Fruit fly (Drosophila melanogaster) whole organism, embryonic: ENCODE results near the gene CG14036.

ENCODE experiments used
- B-H1 ChIP-seq: fragments of 200-800 bp; sonication (Bioruptor generic); IDR thresholded peaks from 3 replicates; pipeline ENCODE4 v1.3.6; 2022; ENCODE audit warnings: missing biosample characterization, missing genetic modification characterization
- CG10209 ChIP-seq: fragments of 200-800 bp; sonication (Bioruptor generic); optimal IDR thresholded peaks from 3 replicates; lab custom pipeline; 2017; ENCODE audit warnings: missing biosample characterization, mild to moderate bottlenecking, missing genetic modification characterization, missing genetic modification reagents
- CG10565 ChIP-seq: fragments of 200-800 bp; sonication (Bioruptor generic); optimal IDR thresholded peaks from 3 replicates; lab custom pipeline; 2016; ENCODE audit warnings: missing biosample characterization, mild to moderate bottlenecking, missing genetic modification characterization
- CG12104 ChIP-seq: fragments of 200-800 bp; sonication (Bioruptor generic); optimal IDR thresholded peaks from 3 replicates; lab custom pipeline; 2016; ENCODE audit warnings: missing biosample characterization, missing genetic modification characterization
- CG12299 ChIP-seq: fragments of 200-800 bp; sonication (Bioruptor generic); optimal IDR thresholded peaks from 2 replicates; lab custom pipeline; 2018; ENCODE audit warnings: missing biosample characterization, mild to moderate bottlenecking, missing genetic modification characterization
- CG14441 ChIP-seq: fragments of 200-800 bp; sonication (Bioruptor generic); IDR thresholded peaks from 2 replicates; pipeline ENCODE4 v1.3.6; 2022; ENCODE audit warnings: missing biosample characterization, missing genetic modification characterization
- CG14965 ChIP-seq: fragments of 200-800 bp; sonication (Bioruptor generic); optimal IDR thresholded peaks from 2 replicates; lab custom pipeline; 2016; ENCODE audit warnings: missing biosample characterization, missing genetic modification characterization, borderline replicate concordance
- CG1529 ChIP-seq: fragments of 200-800 bp; sonication (Bioruptor generic); optimal IDR thresholded peaks from 3 replicates; lab custom pipeline; 2018; ENCODE audit warnings: missing biosample characterization, missing genetic modification characterization
- CG17802 ChIP-seq: fragments of 200-800 bp; sonication (Bioruptor generic); optimal IDR thresholded peaks from 2 replicates; lab custom pipeline; 2018; ENCODE audit warnings: missing biosample characterization, mild to moderate bottlenecking, missing genetic modification characterization, moderate library complexity
- CG1832 ChIP-seq: fragments of 200-800 bp; sonication (Bioruptor generic); optimal IDR thresholded peaks from 2 replicates; lab custom pipeline; 2017; ENCODE audit warnings: missing biosample characterization, mild to moderate bottlenecking, missing genetic modification characterization, inconsistent platforms
- CG30020 ChIP-seq: fragments of 200-800 bp; optimal IDR thresholded peaks from 2 replicates; lab custom pipeline; 2019; ENCODE audit warnings: missing biosample characterization, mild to moderate bottlenecking, missing genetic modification characterization, moderate library complexity
- CG32532 ChIP-seq: fragments of 200-800 bp; sonication (Bioruptor generic); IDR thresholded peaks from 2 replicates; pipeline ENCODE4 v1.3.6; 2022; ENCODE audit warnings: missing biosample characterization, missing genetic modification characterization
- CG3281 ChIP-seq: fragments of 200-800 bp; sonication (Bioruptor generic); optimal IDR thresholded peaks from 3 replicates; lab custom pipeline; 2017; ENCODE audit warnings: missing biosample characterization, mild to moderate bottlenecking, missing genetic modification characterization
- CG4282 ChIP-seq: fragments of 200-800 bp; sonication (Bioruptor generic); optimal IDR thresholded peaks from 2 replicates; lab custom pipeline; 2016; ENCODE audit warnings: missing biosample characterization, missing genetic modification characterization
- CG5180 ChIP-seq: fragments of 200-800 bp; sonication (Bioruptor generic); optimal IDR thresholded peaks from 3 replicates; lab custom pipeline; 2017; ENCODE audit warnings: missing biosample characterization, missing genetic modification characterization, mild to moderate bottlenecking, moderate library complexity, missing genetic modification reagents
- CG6765 ChIP-seq: fragments of 200-800 bp; sonication (Bioruptor generic); optimal IDR thresholded peaks from 3 replicates; lab custom pipeline; 2017; ENCODE audit warnings: missing biosample characterization, mild to moderate bottlenecking, missing genetic modification characterization
- CG7963 ChIP-seq: fragments of 200-800 bp; sonication (Bioruptor generic); IDR thresholded peaks from 3 replicates; pipeline ENCODE4 v1.3.6; 2022; ENCODE audit warnings: missing biosample characterization, missing genetic modification characterization; ENCODE audit not compliant: partially characterized antibody
- CG8944 ChIP-seq: fragments of 200-800 bp; sonication (Bioruptor generic); optimal IDR thresholded peaks from 3 replicates; lab custom pipeline; 2016; ENCODE audit warnings: missing biosample characterization, missing genetic modification characterization
- CG9727 ChIP-seq: fragments of 200-800 bp; sonication (Bioruptor generic); optimal IDR thresholded peaks from 3 replicates; lab custom pipeline; 2017; ENCODE audit warnings: missing biosample characterization, mild to moderate bottlenecking, missing genetic modification characterization
- CG9876 ChIP-seq: fragments of 200-800 bp; sonication (Bioruptor generic); optimal IDR thresholded peaks from 2 replicates; lab custom pipeline; 2016; ENCODE audit warnings: missing biosample characterization, missing genetic modification characterization
- D19B ChIP-seq: fragments of 200-800 bp; sonication (Bioruptor generic); optimal IDR thresholded peaks from 2 replicates; lab custom pipeline; 2017; ENCODE audit warnings: missing biosample characterization, mild to moderate bottlenecking, missing genetic modification characterization
- Doc2 ChIP-seq: fragments of 200-800 bp; sonication (Bioruptor generic); IDR thresholded peaks from 2 replicates; pipeline ENCODE4 v1.3.6; 2022; ENCODE audit warnings: missing biosample characterization, missing genetic modification characterization
- Eip74EF ChIP-seq, 2 experiments: fragments of 200-800 bp in 1 of 2; fragments of >200 bp in 1 of 2; sonication (Bioruptor generic) in 1 of 2; optimal IDR thresholded peaks; 2 replicates each; lab custom pipeline; 2017 to 2019; ENCODE audit warnings: missing biosample characterization in 2 of 2, missing genetic modification characterization in 2 of 2, mild to moderate bottlenecking in 1 of 2, moderate library complexity in 1 of 2
- GATAe ChIP-seq: fragments of 200-800 bp; sonication (Bioruptor generic); conservative IDR thresholded peaks from 2 replicates; pipeline ENCODE4 v1.3.6; 2022; ENCODE audit warnings: missing biosample characterization, missing genetic modification characterization
- Gug ChIP-seq: fragments of 200-800 bp; sonication (Bioruptor generic); IDR thresholded peaks from 4 replicates; pipeline ENCODE4 v1.3.6; 2022; ENCODE audit warnings: missing biosample characterization, missing genetic modification characterization
- Hand ChIP-seq: fragments of 200-800 bp; sonication (Bioruptor generic); optimal IDR thresholded peaks from 2 replicates; lab custom pipeline; 2017; ENCODE audit warnings: mild to moderate bottlenecking, missing biosample characterization, missing genetic modification reagents, missing genetic modification characterization
- Lim3 ChIP-seq: fragments of 200-800 bp; sonication (Bioruptor generic); IDR thresholded peaks from 2 replicates; pipeline ENCODE4 v1.3.6; 2022; ENCODE audit warnings: missing biosample characterization, missing genetic modification characterization
- Scr ChIP-seq: fragments of 200-800 bp; sonication (Bioruptor generic); IDR thresholded peaks from 2 replicates; pipeline ENCODE4 v1.3.6; 2022; ENCODE audit warnings: missing biosample characterization, missing genetic modification characterization; ENCODE audit not compliant: partially characterized antibody
- Sin3A ChIP-seq: fragments of >200 bp; optimal IDR thresholded peaks from 2 replicates; lab custom pipeline; 2018
- Trl ChIP-seq, 3 experiments: fragments of >200 bp in 2 of 3; fragments of 200-800 bp in 1 of 3; sonication (Bioruptor generic) in 1 of 3; optimal IDR thresholded peaks; 2 replicates in 1 of 3; 3 replicates in 2 of 3; lab custom pipeline; 2016 to 2017; ENCODE audit warnings: missing biosample characterization in 1 of 3, missing genetic modification characterization in 1 of 3
- ac ChIP-seq: fragments of 200-800 bp; sonication (Bioruptor generic); optimal IDR thresholded peaks from 3 replicates; lab custom pipeline; 2017; ENCODE audit warnings: missing biosample characterization, mild to moderate bottlenecking, missing genetic modification characterization
- ase ChIP-seq: fragments of 200-800 bp; sonication (Bioruptor generic); IDR thresholded peaks from 3 replicates; pipeline ENCODE4 v1.3.6; 2022; ENCODE audit warnings: missing biosample characterization, missing genetic modification characterization
- cg ChIP-seq: fragments of 200-800 bp; sonication (Bioruptor generic); optimal IDR thresholded peaks from 3 replicates; lab custom pipeline; 2019; ENCODE audit warnings: missing biosample characterization, mild to moderate bottlenecking, missing genetic modification characterization, moderate library complexity
- chm ChIP-seq: fragments of 200-800 bp; sonication (Bioruptor generic); IDR thresholded peaks from 2 replicates; pipeline ENCODE4 v1.3.6; 2022; ENCODE audit warnings: missing biosample characterization, missing genetic modification characterization
- dmrt99B ChIP-seq: fragments of 200-800 bp; sonication (Bioruptor generic); optimal IDR thresholded peaks from 2 replicates; lab custom pipeline; 2018; ENCODE audit warnings: missing biosample characterization, mild to moderate bottlenecking, missing genetic modification characterization, moderate library complexity
- ems ChIP-seq: fragments of 200-800 bp; sonication (Bioruptor generic); optimal IDR thresholded peaks from 3 replicates; lab custom pipeline; 2016; ENCODE audit warnings: missing biosample characterization, missing genetic modification characterization
- fd64A ChIP-seq: fragments of 200-800 bp; sonication (Bioruptor generic); optimal IDR thresholded peaks from 3 replicates; lab custom pipeline; 2018; ENCODE audit warnings: missing biosample characterization, mild to moderate bottlenecking, missing genetic modification characterization
- fru ChIP-seq: fragments of >200 bp; optimal IDR thresholded peaks from 2 replicates; lab custom pipeline; 2017
- gce ChIP-seq: fragments of 200-800 bp; sonication (Bioruptor generic); IDR thresholded peaks from 3 replicates; pipeline ENCODE4 v1.3.6; 2022; ENCODE audit warnings: missing biosample characterization, missing genetic modification characterization
- grau ChIP-seq: fragments of 200-800 bp; optimal IDR thresholded peaks from 3 replicates; lab custom pipeline; 2019; ENCODE audit warnings: missing biosample characterization, mild to moderate bottlenecking, missing genetic modification characterization, moderate library complexity
- kni ChIP-seq: fragments of 200-800 bp; sonication (Bioruptor generic); optimal IDR thresholded peaks from 3 replicates; lab custom pipeline; 2017; ENCODE audit warnings: mild to moderate bottlenecking, missing biosample characterization, missing genetic modification reagents, missing genetic modification characterization
- lov ChIP-seq, 2 experiments: fragments of 200-800 bp in 1 of 2; fragments of >200 bp in 1 of 2; sonication (Bioruptor generic) in 1 of 2; IDR thresholded peaks in 1 of 2; optimal IDR thresholded peaks in 1 of 2; 2 replicates in 1 of 2; 3 replicates in 1 of 2; pipeline versions ENCODE4 v1.3.6 to Lab custom; 2017 to 2022; ENCODE audit warnings: missing biosample characterization in 1 of 2, missing genetic modification characterization in 1 of 2
- nerfin-2 ChIP-seq: fragments of 200-800 bp; sonication (Bioruptor generic); IDR thresholded peaks from 2 replicates; pipeline ENCODE4 v1.3.6; 2022; ENCODE audit warnings: missing biosample characterization, missing genetic modification characterization; ENCODE audit not compliant: partially characterized antibody
- pfk ChIP-seq: fragments of 200-800 bp; sonication (Bioruptor generic); optimal IDR thresholded peaks from 2 replicates; lab custom pipeline; 2018; ENCODE audit warnings: missing biosample characterization, mild to moderate bottlenecking, missing genetic modification characterization, moderate library complexity
- sim ChIP-seq: fragments of 200-800 bp; sonication (Bioruptor generic); IDR thresholded peaks from 2 replicates; pipeline ENCODE4 v1.3.6; 2022; ENCODE audit warnings: missing biosample characterization, missing genetic modification characterization
- slbo ChIP-seq: fragments of 200-800 bp; sonication (Bioruptor generic); IDR thresholded peaks from 2 replicates; pipeline ENCODE4 v1.3.6; 2022; ENCODE audit warnings: missing biosample characterization, missing genetic modification characterization
- tin ChIP-seq: fragments of 200-800 bp; sonication (Bioruptor generic); optimal IDR thresholded peaks from 3 replicates; lab custom pipeline; 2016; ENCODE audit warnings: missing biosample characterization, missing genetic modification characterization
- tx ChIP-seq: fragments of 200-800 bp; sonication (Bioruptor generic); optimal IDR thresholded peaks from 2 replicates; lab custom pipeline; 2016; ENCODE audit warnings: missing biosample characterization, missing genetic modification characterization
- usp ChIP-seq: fragments of >200 bp; optimal IDR thresholded peaks from 2 replicates; lab custom pipeline; 2017; ENCODE audit warnings: missing biosample characterization, missing genetic modification characterization

Gene CG14036

dm6 chr2L:5052367-5052914 lies 2.4 kb downstream of the CG14036 start, which contains the start of gene senju (continued):
- TF ChIP-seq Trl (optimal IDR thresholded peaks at IDR 0.05; lab: Kevin White, UChicago) (no peak), Trl (GFP tag; optimal IDR thresholded peaks at IDR 0.05; lab: Kevin White, UChicago) (peak; percentile 86), cg (peak; percentile 93), CG14441 (peak; percentile 83), Gug (GFP tag; lab: Robert Waterston, UW) (peak; percentile 81), chm (GFP tag; lab: Robert Waterston, UW) (peak; percentile 87), fd64A (GFP tag; lab: Kevin White, UChicago) (peak; percentile 59), CG9727 (GFP tag; lab: Kevin White, UChicago) (peak; percentile 89), ac (GFP tag; lab: Kevin White, UChicago) (peak; percentile 15), CG32532 (GFP tag; lab: Robert Waterston, UW) (peak; percentile 89), B-H1 (GFP tag; lab: Robert Waterston, UW) (peak; percentile 73), CG12104 (GFP tag; lab: Kevin White, UChicago) (peak; percentile 73), CG3281 (GFP tag; lab: Kevin White, UChicago) (peak; percentile 78), kni (peak; percentile 81), D19B (peak; percentile 71), CG14965 (GFP tag; lab: Kevin White, UChicago) (peak; percentile 25), Doc2 (GFP tag; lab: Robert Waterston, UW) (no peak), fru (lab: Kevin White, UChicago) (no peak), GATAe (no peak; the same call in 1 of the 2 replicates), Hand (peak; percentile 82), CG9876 (peak; percentile 66), CG6765 (GFP tag; lab: Kevin White, UChicago) (peak; percentile 81), pfk (GFP tag; lab: Kevin White, UChicago) (peak; percentile 75), usp (no peak), CG1529 (peak; percentile 72), CG30020 (tag; lab: Kevin White, UChicago) (peak; percentile 55), sim (peak; percentile 62; the same call in 1 of the 2 replicates), tin (peak; percentile 84), CG5180 (peak; percentile 62), nerfin-2 (GFP tag; lab: Robert Waterston, UW) (no peak), CG10209 (GFP tag; lab: Kevin White, UChicago) (peak; percentile 77), ase (peak; percentile 76), CG8944 (GFP tag; lab: Kevin White, UChicago) (peak; percentile 93), Lim3 (GFP tag; lab: Robert Waterston, UW) (peak; percentile 37; the same call in 1 of the 2 replicates), grau (tag; lab: Kevin White, UChicago) (peak; percentile 77), Scr (GFP tag; lab: Robert Waterston, UW) (peak; percentile 54), Sin3A (peak; percentile 77), Eip74EF (GFP tag; optimal IDR thresholded peaks at IDR 0.05; lab: Kevin White, UChicago) (peak in 1 of 2 experiments; percentile 80), slbo (GFP tag; lab: Robert Waterston, UW) (peak; percentile 83), CG17802 (no peak), CG12299 (tag; lab: Kevin White, UChicago) (peak; percentile 50), CG7963 (GFP tag; lab: Robert Waterston, UW) (no peak), dmrt99B (tag; lab: Kevin White, UChicago) (peak; percentile 78), CG4282 (GFP tag; lab: Kevin White, UChicago) (peak; percentile 60), CG10565 (GFP tag; lab: Kevin White, UChicago) (no peak), CG1832 (GFP tag; lab: Kevin White, UChicago) (peak; percentile 31), tx (GFP tag; lab: Kevin White, UChicago) (peak; percentile 82), gce (GFP tag; lab: Robert Waterston, UW) (peak; percentile 79; the same call in 2 of the 3 replicates), ems (GFP tag; lab: Kevin White, UChicago) (peak; percentile 80), lov (optimal IDR thresholded peaks at IDR 0.05; lab: Kevin White, UChicago) (no peak), lov (GFP tag; IDR thresholded peaks at IDR 0.05; lab: Robert Waterston, UW) (peak; percentile 55; the same call in 2 of the 3 replicates)
